Worm (Caenorhabditis elegans) whole organism, L1 larva: ENCODE results near the gene F53B1.8.

Experiments used
- ama-1 ChIP-seq: fragments of 150-350 bp; optimal IDR thresholded peaks from 2 replicates; lab custom pipeline; 2014
- blmp-1 ChIP-seq: fragments of 150-350 bp; optimal IDR thresholded peaks from 2 replicates; lab custom pipeline; 2014; ENCODE audit warnings: missing biosample characterization, missing genetic modification characterization
- efl-1 ChIP-seq, 4 experiments: fragments of 150-350 bp; optimal IDR thresholded peaks in 3 of 4; peaks in 1 of 4; 1 replicate in 1 of 4; 2 replicates in 3 of 4; lab custom pipeline; 2014; ENCODE audit warnings: missing biosample characterization in 2 of 4, missing genetic modification characterization in 2 of 4, missing genetic modification reagents in 2 of 4
- elt-3 ChIP-seq, 6 experiments: fragments of 150-350 bp in 1 of 6; sonication (generic microtip); optimal IDR thresholded peaks; 2 replicates each; lab custom pipeline; 2017 to 2018; ENCODE audit warnings: missing biosample characterization in 6 of 6, missing genetic modification characterization in 6 of 6, inconsistent platforms in 1 of 6
- lin-14 ChIP-seq: fragments of 200-800 bp; sonication (Bioruptor generic); optimal IDR thresholded peaks from 2 replicates; lab custom pipeline; 2018; ENCODE audit warnings: mild to moderate bottlenecking, missing genetic modification characterization, moderate library complexity, missing compliant biosample characterization
- mep-1 ChIP-seq: fragments of 150-350 bp; optimal IDR thresholded peaks from 2 replicates; lab custom pipeline; 2014; ENCODE audit warnings: missing biosample characterization, missing genetic modification characterization
- nhr-12 ChIP-seq: sonication (generic microtip); optimal IDR thresholded peaks from 2 replicates; lab custom pipeline; 2017; ENCODE audit warnings: missing biosample characterization, missing genetic modification characterization
- pqm-1 ChIP-seq: sonication (generic microtip); optimal IDR thresholded peaks from 3 replicates; lab custom pipeline; 2017; ENCODE audit warnings: missing biosample characterization, missing genetic modification characterization
- tbx-2 ChIP-seq: sonication (generic microtip); optimal IDR thresholded peaks from 2 replicates; lab custom pipeline; 2016; ENCODE audit warnings: missing genetic modification characterization, missing compliant biosample characterization
- ztf-11 ChIP-seq, 2 experiments: sonication (generic microtip); optimal IDR thresholded peaks; 2 replicates each; lab custom pipeline; 2016 to 2017; ENCODE audit warnings: missing genetic modification characterization in 2 of 2, missing biosample characterization in 1 of 2, missing compliant biosample characterization in 1 of 2

DNA sequence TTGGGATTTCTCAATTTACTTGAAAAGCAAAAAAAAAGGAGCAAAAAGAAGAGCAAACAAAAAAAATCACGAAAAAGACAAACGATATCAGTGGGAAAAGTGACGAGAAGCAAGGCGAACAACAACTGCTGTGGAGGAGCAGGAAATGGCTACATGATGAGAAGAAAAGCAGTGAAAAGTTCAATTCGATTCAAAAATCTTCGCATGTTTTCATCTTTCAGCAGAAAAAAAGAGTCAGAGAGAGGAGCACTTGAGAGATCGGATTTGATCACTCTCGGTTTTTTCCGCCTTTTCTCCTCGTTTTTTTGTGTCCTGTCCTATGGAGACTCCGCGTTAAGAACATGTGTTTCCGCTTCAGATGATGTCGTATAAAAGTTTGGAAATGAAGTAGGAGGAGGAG is 8.9 kb upstream of the F53B1.8 start:
- TF ChIP-seq blmp-1 (tag; lab: Kevin White, UChicago) (no peak), ama-1 (lab: Kevin White, UChicago) (no peak), ztf-11 (tag; optimal IDR thresholded peaks at IDR 0.05; lab: Kevin White, UChicago) (no peak), nhr-12 (tag; lab: Kevin White, UChicago) (no peak), tbx-2 (no peak), pqm-1 (tag; lab: Kevin White, UChicago) (no peak), efl-1 (optimal IDR thresholded peaks at IDR 0.05; lab: Kevin White, UChicago) (no peak), efl-1 (GFP tag; optimal IDR thresholded peaks at IDR 0.05 in 1 of 2; lab: Kevin White, UChicago) (peak in 1 of 2 experiments; percentile 40), elt-3 (tag; optimal IDR thresholded peaks at IDR 0.05; lab: Kevin White, UChicago) (no peak), mep-1 (no peak), lin-14 (peak; percentile 86)
